Worm (Caenorhabditis elegans): ENCODE measurements around the gene B0457.4.

DNA sequence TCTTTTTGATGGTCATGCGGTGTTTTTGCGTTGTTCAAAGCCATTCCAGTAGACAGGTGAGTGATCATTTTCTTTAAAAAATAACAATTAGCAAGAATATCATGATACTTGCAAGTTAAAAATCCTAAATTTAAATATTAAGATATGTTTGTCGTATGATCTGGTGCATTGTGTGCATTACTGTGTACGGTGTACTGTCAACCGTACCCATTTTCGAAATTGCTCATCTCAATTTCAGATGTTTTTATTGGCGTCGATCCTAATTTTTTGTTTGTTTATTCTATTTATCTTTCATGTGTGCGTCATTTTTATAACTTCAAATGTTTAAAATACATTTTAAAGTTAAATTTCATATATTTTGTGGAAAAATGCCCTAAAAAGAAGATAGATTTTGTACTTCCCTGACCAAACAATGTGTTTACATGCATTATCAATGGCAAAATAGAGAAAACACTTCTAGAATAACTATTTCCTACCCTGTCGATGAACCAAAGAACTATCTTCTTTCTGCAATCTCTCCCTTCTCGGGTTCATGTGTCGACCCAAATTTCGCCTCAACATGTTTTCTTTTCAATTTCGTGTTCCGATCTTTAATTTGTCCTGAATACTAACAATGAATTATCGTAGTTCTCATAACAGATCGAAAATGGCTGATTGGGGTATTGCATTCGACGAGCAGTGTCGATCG is 27.4 kb downstream of the B0457.4 start, which contains the start of the genes T07D4.5 and ddx-19:
- TF ChIP-seq unc-62 (GFP tag; optimal IDR thresholded peaks at IDR 0.05) (no peak), aly-2 (tag; optimal IDR thresholded peaks at IDR 0.05) (no peak), nhr-237 (tag; optimal IDR thresholded peaks at IDR 0.05) (no peak), ztf-11 (tag; optimal IDR thresholded peaks at IDR 0.05) (no peak), tbx-2 (tag; optimal IDR thresholded peaks at IDR 0.05) (no peak), ceh-28 (tag; optimal IDR thresholded peaks at IDR 0.05) (no peak), nhr-12 (tag; optimal IDR thresholded peaks at IDR 0.05) (no peak), jun-1 (tag; optimal IDR thresholded peaks at IDR 0.05) (no peak)
